Fruit fly (Drosophila melanogaster) whole organism, adult: ENCODE data around the gene CG13471.

ENCODE experiments used
- CG11617 ChIP-seq: fragments of 200-800 bp; sonication (Bioruptor generic); optimal IDR thresholded peaks from 2 replicates; lab custom pipeline; 2017; ENCODE audit warnings: mild to moderate bottlenecking, missing biosample characterization, missing genetic modification reagents, missing genetic modification characterization
- CG12768 ChIP-seq: fragments of 200-800 bp; sonication (Bioruptor generic); optimal IDR thresholded peaks from 2 replicates; lab custom pipeline; 2017; ENCODE audit warnings: missing biosample characterization, missing genetic modification characterization, mild to moderate bottlenecking, moderate library complexity, missing genetic modification reagents
- CG14711 ChIP-seq: fragments of 200-800 bp; sonication (Bioruptor generic); optimal IDR thresholded peaks from 2 replicates; lab custom pipeline; 2018; ENCODE audit warnings: missing biosample characterization, mild to moderate bottlenecking, missing genetic modification characterization, moderate library complexity
- CG1620 ChIP-seq: fragments of 200-800 bp; sonication (Bioruptor generic); optimal IDR thresholded peaks from 2 replicates; lab custom pipeline; 2016; ENCODE audit warnings: missing biosample characterization, missing genetic modification characterization
- CG33017 ChIP-seq: fragments of 200-800 bp; sonication (Bioruptor generic); optimal IDR thresholded peaks from 2 replicates; lab custom pipeline; 2018; ENCODE audit warnings: missing biosample characterization, mild to moderate bottlenecking, missing genetic modification characterization, moderate library complexity
- CG5204 ChIP-seq: fragments of 200-800 bp; sonication (Bioruptor generic); optimal IDR thresholded peaks from 2 replicates; lab custom pipeline; 2016; ENCODE audit warnings: missing biosample characterization, missing genetic modification characterization
- CG7045 ChIP-seq: fragments of 200-800 bp; sonication (Bioruptor generic); optimal IDR thresholded peaks from 2 replicates; lab custom pipeline; 2017; ENCODE audit warnings: missing biosample characterization, mild to moderate bottlenecking, missing genetic modification characterization
- CG7101 ChIP-seq: fragments of 200-800 bp; sonication (Bioruptor generic); optimal IDR thresholded peaks from 2 replicates; lab custom pipeline; 2018; ENCODE audit warnings: missing biosample characterization, mild to moderate bottlenecking, missing genetic modification characterization, moderate library complexity
- Clk ChIP-seq: fragments of 200-800 bp; sonication (Bioruptor generic); optimal IDR thresholded peaks from 2 replicates; lab custom pipeline; 2017; ENCODE audit warnings: missing biosample characterization, missing genetic modification characterization
- Crg-1 ChIP-seq: fragments of 200-800 bp; sonication (Bioruptor generic); optimal IDR thresholded peaks from 2 replicates; lab custom pipeline; 2016; ENCODE audit warnings: missing biosample characterization, missing genetic modification characterization
- Hr96 ChIP-seq: fragments of 200-800 bp; sonication (Bioruptor generic); optimal IDR thresholded peaks from 2 replicates; lab custom pipeline; 2016; ENCODE audit warnings: missing biosample characterization, missing genetic modification characterization
- Mnt ChIP-seq: fragments of 200-800 bp; sonication (Bioruptor generic); optimal IDR thresholded peaks from 2 replicates; lab custom pipeline; 2016; ENCODE audit warnings: missing biosample characterization, mild to moderate bottlenecking, missing genetic modification characterization
- bab1 ChIP-seq: fragments of 200-800 bp; sonication (Bioruptor generic); optimal IDR thresholded peaks from 3 replicates; lab custom pipeline; 2019; ENCODE audit warnings: missing biosample characterization, mild to moderate bottlenecking, missing genetic modification characterization, moderate library complexity
- cic ChIP-seq: fragments of 200-800 bp; sonication (Bioruptor generic); optimal IDR thresholded peaks from 2 replicates; lab custom pipeline; 2017; ENCODE audit warnings: missing biosample characterization, mild to moderate bottlenecking, missing genetic modification characterization, moderate library complexity
- cnc ChIP-seq, 2 experiments: fragments of >200 bp; optimal IDR thresholded peaks; 2 replicates each; lab custom pipeline; 2017
- kay ChIP-seq: fragments of 200-800 bp; sonication (Bioruptor generic); peaks from one replicate; lab custom pipeline; 2016; ENCODE audit warnings: missing biosample characterization, missing genetic modification characterization, borderline replicate concordance
- ovo ChIP-seq: fragments of 200-800 bp; sonication (Bioruptor generic); optimal IDR thresholded peaks from 2 replicates; lab custom pipeline; 2016; ENCODE audit warnings: missing biosample characterization, missing genetic modification characterization
- pad ChIP-seq: fragments of 200-800 bp; sonication (Bioruptor generic); optimal IDR thresholded peaks from 3 replicates; lab custom pipeline; 2017; ENCODE audit warnings: missing biosample characterization, missing genetic modification characterization, mild to moderate bottlenecking, moderate library complexity, missing genetic modification reagents
- tj ChIP-seq: fragments of 200-800 bp; sonication (Bioruptor generic); optimal IDR thresholded peaks from 3 replicates; lab custom pipeline; 2017; ENCODE audit warnings: missing biosample characterization, mild to moderate bottlenecking, missing genetic modification characterization, moderate library complexity
- toe ChIP-seq: fragments of 200-800 bp; sonication (Bioruptor generic); optimal IDR thresholded peaks from 2 replicates; lab custom pipeline; 2016; ENCODE audit warnings: missing biosample characterization, missing genetic modification characterization

Gene CG13471

dm6 chr3L:14733417-14733816 lies at the start of gene CG13471:
TSS of gene CG13471 (minus strand) at chr3L:14733517.
- TF ChIP-seq bab1 (GFP tag; lab: Kevin White, UChicago): no peak
- no peak for TF ChIP-seq CG12768
- TF ChIP-seq Hr96 (GFP tag; lab: Kevin White, UChicago): no peak
- no peak for TF ChIP-seq Mnt (GFP tag; lab: Kevin White, UChicago)
- no peak for TF ChIP-seq CG5204
- TF ChIP-seq ovo (GFP tag; lab: Kevin White, UChicago): no peak
- no peak for TF ChIP-seq Crg-1
- no peak for TF ChIP-seq Clk
- no peak for TF ChIP-seq tj (GFP tag; lab: Kevin White, UChicago)
- TF ChIP-seq cic (GFP tag; lab: Kevin White, UChicago): no peak
- no peak for TF ChIP-seq CG7045 (GFP tag; lab: Kevin White, UChicago)

DNA sequence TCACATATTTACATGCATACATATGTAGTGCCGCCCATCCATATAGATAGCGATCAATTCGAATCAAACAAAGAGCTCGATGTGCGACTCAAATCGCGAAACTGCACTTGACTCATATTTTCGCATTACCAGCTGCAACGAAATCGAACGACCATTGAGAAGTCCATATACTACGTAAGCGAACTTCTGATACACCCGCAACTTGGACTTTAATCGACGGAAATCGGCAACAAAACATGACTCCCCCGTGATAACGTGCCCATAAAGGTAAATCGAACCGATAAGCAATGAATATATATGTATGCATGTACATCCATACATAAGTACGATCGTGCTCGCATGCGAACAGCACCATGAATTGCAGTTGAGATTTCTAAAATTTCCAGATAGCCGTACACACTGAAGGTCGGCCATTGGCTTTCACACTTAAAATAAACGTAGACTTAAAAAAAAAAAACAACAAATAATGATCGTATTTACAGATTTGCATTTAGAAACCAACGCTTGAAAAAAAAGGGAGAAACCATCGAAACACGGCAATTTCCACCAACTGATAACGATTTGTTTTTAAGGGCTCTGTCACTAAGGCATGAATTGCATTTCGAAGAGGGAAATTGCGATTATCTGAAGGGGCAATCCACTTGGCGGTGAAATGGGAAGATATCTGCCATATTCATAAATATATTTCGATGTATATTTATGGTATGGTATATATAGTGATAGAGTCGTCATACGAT lies 49.5 kb upstream of the CG13471 start:
- TF ChIP-seq Mnt (GFP tag; lab: Kevin White, UChicago) (no peak), cic (GFP tag; lab: Kevin White, UChicago) (peak; percentile 32), kay (peak; percentile 97), tj (GFP tag; lab: Kevin White, UChicago) (peak; percentile 43), CG12768 (peak; percentile 28), CG11617 (GFP tag; lab: Kevin White, UChicago) (no peak)

DNA sequence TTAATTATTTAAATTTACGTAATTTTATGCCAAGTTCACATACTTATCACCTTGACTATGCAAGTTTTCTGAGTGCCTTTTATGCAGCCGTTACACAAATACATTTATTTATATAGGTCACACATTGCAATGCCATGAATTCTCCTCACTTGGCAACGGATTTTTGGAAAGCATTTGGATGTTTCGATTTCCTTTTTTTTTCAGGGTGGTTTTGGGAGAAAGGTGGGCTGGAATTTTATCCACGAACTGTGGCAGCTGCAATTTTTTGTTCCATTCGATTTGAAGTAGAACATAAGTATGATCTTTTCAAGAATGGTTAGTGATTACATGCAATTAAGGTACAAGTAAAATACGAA lies 48.5 kb upstream of the CG13471 start:
- peak; percentile 66 for TF ChIP-seq kay
- TF ChIP-seq CG7101 (tag; lab: Kevin White, UChicago): no peak

dm6 chr3L:14781082-14781862 lies 48.0 kb upstream of the CG13471 start:
- peak; percentile 20 for TF ChIP-seq CG12768
- TF ChIP-seq toe (GFP tag; lab: Kevin White, UChicago): no peak
- no peak for TF ChIP-seq CG5204
- peak; percentile 30 for TF ChIP-seq Crg-1
- TF ChIP-seq CG11617 (GFP tag; lab: Kevin White, UChicago): peak; percentile 52
- peak; percentile 28 for TF ChIP-seq cic (GFP tag; lab: Kevin White, UChicago)
- TF ChIP-seq CG7045 (GFP tag; lab: Kevin White, UChicago): peak; percentile 48
- TF ChIP-seq tj (GFP tag; lab: Kevin White, UChicago): peak; percentile 61
- TF ChIP-seq CG14711 (tag; lab: Kevin White, UChicago): peak; percentile 5
- TF ChIP-seq bab1 (GFP tag; lab: Kevin White, UChicago): peak; percentile 87
- TF ChIP-seq CG7101 (tag; lab: Kevin White, UChicago): peak; percentile 8
- no peak for TF ChIP-seq ovo (GFP tag; lab: Kevin White, UChicago)

dm6 chr3L:14780187-14780586 lies 46.9 kb upstream of the CG13471 start:
- TF ChIP-seq Clk (peak; percentile 72), bab1 (GFP tag; lab: Kevin White, UChicago) (peak; percentile 31), cnc (optimal IDR thresholded peaks at IDR 0.05; lab: Kevin White, UChicago) (no peak), CG5204 (no peak), Hr96 (GFP tag; lab: Kevin White, UChicago) (no peak), CG1620 (peak; percentile 59), kay (no peak), CG7101 (tag; lab: Kevin White, UChicago) (peak; percentile 84), ovo (GFP tag; lab: Kevin White, UChicago) (peak; percentile 83), cic (GFP tag; lab: Kevin White, UChicago) (peak; percentile 97), toe (GFP tag; lab: Kevin White, UChicago) (peak; percentile 41), tj (GFP tag; lab: Kevin White, UChicago) (peak; percentile 66), CG14711 (tag; lab: Kevin White, UChicago) (peak; percentile 58), CG12768 (peak; percentile 93), CG11617 (GFP tag; lab: Kevin White, UChicago) (peak; percentile 69), Crg-1 (peak; percentile 76), CG7045 (GFP tag; lab: Kevin White, UChicago) (peak; percentile 85), CG33017 (peak; percentile 85), pad (GFP tag; lab: Kevin White, UChicago) (peak; percentile 55), Mnt (GFP tag; lab: Kevin White, UChicago) (peak; percentile 76)

dm6 chr3L:14779289-14779688 lies 46.0 kb upstream of the CG13471 start:
- TF ChIP-seq cic (GFP tag; lab: Kevin White, UChicago) (peak; percentile 17), Crg-1 (no peak)
